Worm (Caenorhabditis elegans) whole organism, mixed stage, embryonic: ENCODE measurements around the gene Y5F2A.4.

Experiments used
- cnd-1 ChIP-seq: fragments of 200-800 bp; sonication (Bioruptor generic); optimal IDR thresholded peaks from 2 replicates; lab custom pipeline; 2018; ENCODE audit warnings: mild to moderate bottlenecking, missing genetic modification characterization, missing compliant biosample characterization
- lin-13 ChIP-seq: fragments of 150-350 bp; optimal IDR thresholded peaks from 2 replicates; lab custom pipeline; 2014; ENCODE audit warnings: missing biosample characterization, missing genetic modification characterization
- nhr-12 ChIP-seq: fragments of 150-350 bp; optimal IDR thresholded peaks from 2 replicates; lab custom pipeline; 2014; ENCODE audit warnings: missing biosample characterization, missing genetic modification characterization
- nhr-76 ChIP-seq: sonication (generic microtip); optimal IDR thresholded peaks from 2 replicates; lab custom pipeline; 2017; ENCODE audit warnings: missing biosample characterization, missing genetic modification characterization
- snpc-4 ChIP-seq: fragments of 150-350 bp; optimal IDR thresholded peaks from 2 replicates; lab custom pipeline; 2014; ENCODE audit warnings: missing biosample characterization, missing genetic modification characterization

DNA sequence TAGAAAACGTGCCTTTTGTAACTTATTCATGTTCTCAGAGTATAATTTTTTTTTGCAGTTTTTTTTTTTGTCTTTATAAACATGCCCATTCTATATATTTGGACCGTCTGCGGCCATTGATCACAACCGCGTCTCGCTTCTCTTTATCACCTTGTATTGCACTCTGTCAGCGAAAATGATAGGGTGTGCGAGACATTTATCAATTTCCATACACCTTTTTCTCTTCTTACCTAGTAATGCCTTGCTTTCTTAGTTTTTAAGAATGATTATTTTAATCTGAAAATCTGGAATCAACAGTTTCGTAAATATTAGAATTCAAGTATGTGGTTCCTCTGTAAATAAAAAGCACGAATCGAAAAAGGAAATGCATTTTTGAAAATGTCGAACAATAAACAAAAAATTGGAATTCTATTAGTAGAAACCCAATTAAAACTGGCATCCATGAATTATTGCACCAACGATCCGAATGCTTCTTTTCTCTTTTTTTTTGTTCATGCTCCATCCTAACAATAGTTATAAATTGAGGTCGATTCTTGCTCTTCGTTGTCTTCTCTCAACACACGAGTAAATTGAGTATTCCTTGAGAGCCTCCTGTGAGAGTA lies 41.2 kb downstream of the Y5F2A.4 start:
- no peak for TF ChIP-seq nhr-76
- no peak for TF ChIP-seq lin-13 (tag; lab: Kevin White, UChicago)
- no peak for TF ChIP-seq snpc-4 (tag; lab: Kevin White, UChicago)
- no peak for TF ChIP-seq nhr-12 (tag; lab: Kevin White, UChicago)
- TF ChIP-seq cnd-1 (tag; lab: Kevin White, UChicago), result no peak
